Fruit fly (Drosophila melanogaster) whole organism, adult: ENCODE results near the gene Lcp65Ag3.

Experiments
- CG11617 ChIP-seq: fragments of 200-800 bp; sonication (Bioruptor generic); optimal IDR thresholded peaks from 2 replicates; lab custom pipeline; 2017; ENCODE audit warnings: mild to moderate bottlenecking, missing biosample characterization, missing genetic modification reagents, missing genetic modification characterization
- CG12768 ChIP-seq: fragments of 200-800 bp; sonication (Bioruptor generic); optimal IDR thresholded peaks from 2 replicates; lab custom pipeline; 2017; ENCODE audit warnings: missing biosample characterization, missing genetic modification characterization, mild to moderate bottlenecking, moderate library complexity, missing genetic modification reagents
- CG14711 ChIP-seq: fragments of 200-800 bp; sonication (Bioruptor generic); optimal IDR thresholded peaks from 2 replicates; lab custom pipeline; 2018; ENCODE audit warnings: missing biosample characterization, mild to moderate bottlenecking, missing genetic modification characterization, moderate library complexity
- CG1620 ChIP-seq: fragments of 200-800 bp; sonication (Bioruptor generic); optimal IDR thresholded peaks from 2 replicates; lab custom pipeline; 2016; ENCODE audit warnings: missing biosample characterization, missing genetic modification characterization
- CG33017 ChIP-seq: fragments of 200-800 bp; sonication (Bioruptor generic); optimal IDR thresholded peaks from 2 replicates; lab custom pipeline; 2018; ENCODE audit warnings: missing biosample characterization, mild to moderate bottlenecking, missing genetic modification characterization, moderate library complexity
- CG5204 ChIP-seq: fragments of 200-800 bp; sonication (Bioruptor generic); optimal IDR thresholded peaks from 2 replicates; lab custom pipeline; 2016; ENCODE audit warnings: missing biosample characterization, missing genetic modification characterization
- CG7045 ChIP-seq: fragments of 200-800 bp; sonication (Bioruptor generic); optimal IDR thresholded peaks from 2 replicates; lab custom pipeline; 2017; ENCODE audit warnings: missing biosample characterization, mild to moderate bottlenecking, missing genetic modification characterization
- CG7101 ChIP-seq: fragments of 200-800 bp; sonication (Bioruptor generic); optimal IDR thresholded peaks from 2 replicates; lab custom pipeline; 2018; ENCODE audit warnings: missing biosample characterization, mild to moderate bottlenecking, missing genetic modification characterization, moderate library complexity
- Clk ChIP-seq: fragments of 200-800 bp; sonication (Bioruptor generic); optimal IDR thresholded peaks from 2 replicates; lab custom pipeline; 2017; ENCODE audit warnings: missing biosample characterization, missing genetic modification characterization
- Crg-1 ChIP-seq: fragments of 200-800 bp; sonication (Bioruptor generic); optimal IDR thresholded peaks from 2 replicates; lab custom pipeline; 2016; ENCODE audit warnings: missing biosample characterization, missing genetic modification characterization
- Mnt ChIP-seq: fragments of 200-800 bp; sonication (Bioruptor generic); optimal IDR thresholded peaks from 2 replicates; lab custom pipeline; 2016; ENCODE audit warnings: missing biosample characterization, mild to moderate bottlenecking, missing genetic modification characterization
- bab1 ChIP-seq: fragments of 200-800 bp; sonication (Bioruptor generic); optimal IDR thresholded peaks from 3 replicates; lab custom pipeline; 2019; ENCODE audit warnings: missing biosample characterization, mild to moderate bottlenecking, missing genetic modification characterization, moderate library complexity
- cic ChIP-seq: fragments of 200-800 bp; sonication (Bioruptor generic); optimal IDR thresholded peaks from 2 replicates; lab custom pipeline; 2017; ENCODE audit warnings: missing biosample characterization, mild to moderate bottlenecking, missing genetic modification characterization, moderate library complexity
- cnc ChIP-seq, 2 experiments: fragments of >200 bp; optimal IDR thresholded peaks; 2 replicates each; lab custom pipeline; 2017
- kay ChIP-seq: fragments of 200-800 bp; sonication (Bioruptor generic); peaks from one replicate; lab custom pipeline; 2016; ENCODE audit warnings: missing biosample characterization, missing genetic modification characterization, borderline replicate concordance
- ovo ChIP-seq: fragments of 200-800 bp; sonication (Bioruptor generic); optimal IDR thresholded peaks from 2 replicates; lab custom pipeline; 2016; ENCODE audit warnings: missing biosample characterization, missing genetic modification characterization
- pad ChIP-seq: fragments of 200-800 bp; sonication (Bioruptor generic); optimal IDR thresholded peaks from 3 replicates; lab custom pipeline; 2017; ENCODE audit warnings: missing biosample characterization, missing genetic modification characterization, mild to moderate bottlenecking, moderate library complexity, missing genetic modification reagents
- tj ChIP-seq: fragments of 200-800 bp; sonication (Bioruptor generic); optimal IDR thresholded peaks from 3 replicates; lab custom pipeline; 2017; ENCODE audit warnings: missing biosample characterization, mild to moderate bottlenecking, missing genetic modification characterization, moderate library complexity
- toe ChIP-seq: fragments of 200-800 bp; sonication (Bioruptor generic); optimal IDR thresholded peaks from 2 replicates; lab custom pipeline; 2016; ENCODE audit warnings: missing biosample characterization, missing genetic modification characterization

The Lcp65Ag3 gene

dm6 chr3L:6140771-6141472 lies 10.1 kb upstream of the Lcp65Ag3 start:
- TF ChIP-seq ovo: no peak

DNA sequence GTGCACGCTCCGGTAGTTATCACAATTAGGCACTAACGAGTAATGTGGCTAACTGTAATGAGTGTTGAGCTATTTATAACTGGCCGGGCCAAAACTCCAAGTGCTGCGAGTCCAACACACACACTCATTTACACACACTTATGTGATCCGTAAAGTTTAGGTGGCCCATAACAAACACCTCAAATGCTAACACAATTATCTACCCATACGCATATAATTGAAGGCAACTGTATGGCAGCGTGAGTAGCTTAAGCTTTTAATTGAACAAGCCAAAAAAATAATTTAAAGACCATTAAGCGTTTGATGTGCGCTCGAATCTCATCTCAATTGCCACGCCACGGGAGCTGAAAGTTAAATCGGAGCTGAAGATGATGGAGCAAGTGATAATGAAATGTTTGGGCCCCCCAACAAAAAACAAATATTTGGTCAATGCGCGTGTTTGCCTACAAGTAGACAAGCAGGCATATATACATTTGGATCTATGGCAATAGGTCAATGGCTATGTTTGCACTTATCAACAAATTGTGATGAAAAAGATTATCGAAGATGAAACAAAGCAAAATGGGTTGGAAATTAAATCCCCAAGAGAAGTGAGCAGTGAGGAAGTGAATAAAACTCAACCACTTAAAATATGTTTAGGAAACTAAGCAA lies 9.3 kb upstream of the Lcp65Ag3 start, which contains the start of gene Cpr65Av:
Cpr65Av (minus strand) TSS at position 51 of the 651 bp plus-strand sequence.
- TF ChIP-seq CG7045 (GFP tag; lab: Kevin White, UChicago) (no peak), CG14711 (tag; lab: Kevin White, UChicago) (no peak), cic (GFP tag; lab: Kevin White, UChicago) (no peak), tj (GFP tag; lab: Kevin White, UChicago) (no peak), kay (GFP tag; lab: Kevin White, UChicago) (no peak), cnc (optimal IDR thresholded peaks at IDR 0.05; lab: Kevin White, UChicago) (no peak), toe (GFP tag; lab: Kevin White, UChicago) (no peak), CG5204 (GFP tag; lab: Kevin White, UChicago) (no peak), bab1 (GFP tag; lab: Kevin White, UChicago) (no peak), Crg-1 (GFP tag; lab: Kevin White, UChicago) (no peak), CG11617 (GFP tag; lab: Kevin White, UChicago) (no peak), ovo (no peak), pad (GFP tag; lab: Kevin White, UChicago) (no peak)

- TF ChIP-seq CG33017 (tag; lab: Kevin White, UChicago): no peak
Observed at dm6 chr3L:6138586-6138985, 7.8 kb upstream of the Lcp65Ag3 start.

DNA sequence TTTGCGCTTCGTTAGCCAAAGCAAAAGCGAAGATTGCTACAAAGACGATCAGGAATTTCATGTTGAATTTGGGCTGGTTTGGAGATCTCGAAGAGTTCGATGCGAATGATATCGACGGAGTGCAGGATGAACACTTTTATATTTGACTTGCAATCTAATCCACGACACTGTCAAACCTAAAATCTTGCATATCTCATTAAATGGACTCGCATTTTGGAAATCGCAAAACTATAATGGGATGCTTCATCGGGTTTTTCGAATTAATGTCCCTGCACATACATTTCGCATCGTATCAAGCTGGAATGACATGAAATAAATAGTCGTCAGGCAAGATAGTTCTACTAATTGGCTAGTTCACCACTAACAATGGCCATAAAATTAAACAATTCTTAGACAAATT lies 7.2 kb upstream of the Lcp65Ag3 start, which contains the start of gene Lcp65Ae:
Lcp65Ae (minus strand) TSS at position 101 of the 400 bp plus-strand sequence.
- TF ChIP-seq CG12768 (GFP tag; lab: Kevin White, UChicago) (no peak), ovo (no peak), CG5204 (GFP tag; lab: Kevin White, UChicago) (no peak), CG14711 (tag; lab: Kevin White, UChicago) (no peak), Clk (GFP tag; lab: Kevin White, UChicago) (no peak)

DNA sequence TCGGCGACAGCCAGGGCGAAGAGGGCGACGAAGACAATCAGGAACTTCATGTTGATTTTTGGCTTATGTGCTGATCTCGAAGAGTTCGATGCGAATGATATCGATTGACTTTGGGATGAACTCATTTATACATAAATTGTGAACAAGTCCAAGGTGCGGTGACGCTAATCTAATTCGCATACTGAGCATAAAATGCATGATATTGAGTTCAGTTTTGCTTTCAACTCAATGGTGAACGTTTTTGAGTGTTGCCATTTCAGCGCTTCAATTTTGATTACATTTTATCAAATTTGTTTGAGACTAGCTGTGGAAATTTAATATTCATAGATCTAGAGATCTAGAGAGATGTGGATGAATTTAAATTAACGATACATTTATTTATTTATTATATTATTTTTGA lies 5.9 kb upstream of the Lcp65Ag3 start, which contains the start of gene Lcp65Af:
Lcp65Af (minus strand) TSS at position 101 of the 400 bp plus-strand sequence.
- TF ChIP-seq cnc (optimal IDR thresholded peaks at IDR 0.05; lab: Kevin White, UChicago): no peak
- TF ChIP-seq CG5204 (GFP tag; lab: Kevin White, UChicago): no peak
- no peak for TF ChIP-seq bab1 (GFP tag; lab: Kevin White, UChicago)
- no peak for TF ChIP-seq pad (GFP tag; lab: Kevin White, UChicago)
- no peak for TF ChIP-seq Crg-1 (GFP tag; lab: Kevin White, UChicago)
- TF ChIP-seq ovo: no peak
- no peak for TF ChIP-seq CG14711 (tag; lab: Kevin White, UChicago)

DNA sequence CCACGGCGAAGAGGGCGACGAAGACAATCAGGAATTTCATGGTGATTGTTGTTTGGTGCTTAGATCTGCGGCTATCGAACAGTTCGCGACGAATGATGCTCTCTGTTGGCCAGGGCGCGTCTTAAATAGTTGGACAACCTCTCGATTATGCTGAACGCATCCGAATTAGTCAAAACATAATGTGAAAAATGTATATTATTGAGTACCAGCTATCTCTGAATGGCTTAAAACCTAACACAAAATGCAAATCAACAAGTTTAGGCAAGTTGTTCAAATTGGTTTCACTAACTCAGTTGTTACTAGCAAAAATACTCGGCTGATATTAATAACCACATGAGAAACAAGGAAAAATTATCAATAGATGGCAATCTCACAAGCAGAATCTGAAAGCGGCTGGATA lies 4.4 kb upstream of the Lcp65Ag3 start, which contains the start of gene Lcp65Ag1:
Lcp65Ag1 (minus strand) TSS at position 101 of the 400 bp plus-strand sequence.
- TF ChIP-seq Clk (GFP tag; lab: Kevin White, UChicago) (no peak), CG1620 (GFP tag; lab: Kevin White, UChicago) (no peak), CG7101 (tag; lab: Kevin White, UChicago) (no peak), bab1 (GFP tag; lab: Kevin White, UChicago) (no peak)

DNA sequence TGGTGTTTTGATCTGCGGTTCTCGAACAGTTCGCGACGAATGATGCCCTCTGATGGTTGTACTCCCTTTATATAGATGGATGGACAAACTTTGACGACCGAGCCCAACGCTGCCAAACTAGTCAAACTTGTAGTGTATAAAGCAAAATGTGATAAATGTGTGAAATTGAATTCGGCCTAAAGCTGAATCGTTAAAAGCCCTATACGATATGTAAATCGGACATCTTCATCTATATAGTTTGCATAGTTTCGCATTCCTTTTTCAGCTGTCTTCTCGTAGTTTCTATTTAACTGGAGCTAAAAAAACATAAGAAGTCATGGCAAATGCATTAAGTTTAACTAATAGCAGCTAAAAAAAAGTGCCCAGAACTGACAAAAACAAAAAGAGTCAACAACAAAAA lies 2.8 kb upstream of the Lcp65Ag3 start, which contains the start of gene Lcp65Ag2:
Lcp65Ag2 (minus strand) TSS at position 48 of the 400 bp plus-strand sequence.
- TF ChIP-seq pad (GFP tag; lab: Kevin White, UChicago) (no peak), CG5204 (GFP tag; lab: Kevin White, UChicago) (no peak), Clk (GFP tag; lab: Kevin White, UChicago) (no peak), cnc (optimal IDR thresholded peaks at IDR 0.05; lab: Kevin White, UChicago) (no peak), Mnt (no peak), CG1620 (GFP tag; lab: Kevin White, UChicago) (no peak), CG14711 (tag; lab: Kevin White, UChicago) (no peak), ovo (no peak), CG7101 (tag; lab: Kevin White, UChicago) (no peak), bab1 (GFP tag; lab: Kevin White, UChicago) (no peak), CG12768 (GFP tag; lab: Kevin White, UChicago) (no peak), tj (GFP tag; lab: Kevin White, UChicago) (no peak), cic (GFP tag; lab: Kevin White, UChicago) (no peak), Crg-1 (GFP tag; lab: Kevin White, UChicago) (no peak)
